Fruit fly (Drosophila melanogaster) whole organism, larva: Measurements from ENCODE around the gene ex.

ENCODE experiments used
- noc ChIP-seq: fragments of 200-800 bp; sonication (Bioruptor generic); optimal IDR thresholded peaks from 3 replicates; lab custom pipeline; 2019; ENCODE audit warnings: missing biosample characterization, mild to moderate bottlenecking, missing genetic modification characterization, moderate library complexity

The ex gene

DNA sequence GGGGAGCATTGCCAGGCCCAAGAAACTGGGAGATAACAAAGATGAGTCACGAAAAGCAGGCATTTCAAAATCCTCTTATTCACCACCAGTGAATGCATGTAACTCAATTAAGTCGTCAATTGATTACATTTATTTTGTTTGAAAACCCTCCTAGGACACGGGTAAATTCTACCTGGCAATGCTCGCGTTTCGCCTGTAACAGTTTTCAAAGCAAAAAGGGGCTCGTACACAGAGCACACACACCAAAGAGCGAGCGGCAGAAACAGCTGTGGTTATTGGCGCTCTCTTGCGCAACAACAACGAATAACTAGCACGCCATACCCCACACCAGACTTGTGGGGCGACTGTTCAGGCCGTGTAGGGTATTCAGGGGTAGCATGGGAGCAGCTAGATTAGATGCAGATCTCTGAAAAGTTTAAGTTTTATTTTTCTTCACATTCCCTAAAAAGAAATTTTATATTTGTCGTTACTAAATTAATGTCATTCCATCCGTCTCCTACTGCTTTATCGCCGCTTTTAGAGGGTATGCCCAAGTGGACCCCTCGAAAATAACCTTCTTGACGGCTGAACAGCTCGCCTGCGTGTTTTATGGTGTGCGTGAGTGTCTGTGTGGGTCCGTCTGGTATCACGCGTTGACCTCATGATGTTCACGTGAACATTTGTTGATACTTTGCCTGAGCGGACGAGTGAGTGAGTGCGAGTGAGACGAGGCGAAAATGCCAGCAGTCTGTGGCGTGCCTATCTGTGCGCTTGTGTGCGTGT lies 49.8 kb downstream of the ex start:
- peak; percentile 100 for TF ChIP-seq noc (tag; lab: Kevin White, UChicago)

DNA sequence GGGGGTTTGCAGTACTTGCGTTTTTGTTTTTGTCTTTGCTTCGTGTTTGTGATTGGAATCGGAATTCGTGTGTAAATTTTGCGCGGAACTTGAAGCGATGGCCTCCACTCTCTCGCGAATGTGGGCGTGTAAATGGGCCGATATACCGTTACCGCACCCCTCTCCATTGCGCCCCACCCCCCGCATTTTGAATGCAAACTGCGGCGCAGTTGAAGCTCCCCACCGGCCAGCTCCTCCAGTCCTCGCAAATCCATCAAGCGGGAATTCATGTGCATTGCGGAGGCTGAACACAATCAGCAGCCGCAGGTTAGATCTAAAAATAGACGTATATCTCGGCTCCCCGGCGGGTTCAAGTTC lies 50.4 kb downstream of the ex start:
- TF ChIP-seq noc (tag; lab: Kevin White, UChicago): no peak

DNA sequence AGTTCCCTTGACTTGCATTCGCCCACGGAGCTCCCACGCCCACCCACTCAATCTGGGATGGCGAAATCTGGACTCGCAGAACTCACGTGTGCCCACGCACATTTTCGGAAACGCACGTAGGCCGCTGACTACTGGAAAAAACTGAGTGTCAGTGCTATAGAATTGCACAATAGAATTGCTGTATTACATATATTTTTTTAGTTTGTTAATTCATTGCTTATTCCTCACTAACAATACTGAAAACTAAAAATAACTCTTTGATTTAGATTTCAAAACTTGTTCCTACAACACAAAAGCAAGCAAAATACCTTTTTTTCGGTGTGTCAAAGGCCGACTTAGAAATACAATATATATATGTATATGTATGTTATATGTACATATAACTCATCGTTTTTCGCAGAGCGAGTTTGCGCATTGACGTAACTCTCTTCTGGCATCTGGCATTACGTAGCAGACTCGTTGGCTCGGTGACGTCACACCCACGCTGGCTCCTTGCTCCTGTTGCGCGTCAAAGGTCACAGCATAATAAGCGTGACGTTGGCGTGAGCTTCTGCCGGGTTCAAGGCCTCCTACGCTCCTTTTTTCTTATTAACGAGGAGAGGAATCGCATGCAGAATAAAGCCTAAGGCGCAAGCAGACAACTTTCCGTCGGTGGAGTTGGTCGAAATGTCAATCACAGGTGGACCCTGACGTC lies 50.9 kb downstream of the ex start:
- peak; percentile 72 for TF ChIP-seq noc (tag; lab: Kevin White, UChicago)

DNA sequence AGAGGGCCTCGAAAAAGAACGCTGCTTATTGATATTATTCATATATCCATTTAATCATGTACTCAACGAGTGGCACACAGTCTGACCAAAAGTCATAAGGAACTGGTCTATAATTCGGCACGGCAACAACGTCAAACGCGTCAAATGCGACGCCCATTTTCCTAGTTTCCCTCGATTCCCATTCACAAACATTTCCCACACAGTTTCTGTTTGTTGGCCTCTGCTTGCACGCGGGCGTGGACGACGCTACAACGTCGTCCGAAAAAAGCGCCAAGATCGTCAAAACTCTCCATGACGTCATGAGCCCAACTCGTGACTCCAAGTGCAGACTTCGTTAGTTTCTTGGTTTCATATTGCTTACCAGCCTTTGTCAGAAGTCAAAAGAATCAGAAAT lies 51.4 kb downstream of the ex start:
- no peak for TF ChIP-seq noc (tag; lab: Kevin White, UChicago)

DNA sequence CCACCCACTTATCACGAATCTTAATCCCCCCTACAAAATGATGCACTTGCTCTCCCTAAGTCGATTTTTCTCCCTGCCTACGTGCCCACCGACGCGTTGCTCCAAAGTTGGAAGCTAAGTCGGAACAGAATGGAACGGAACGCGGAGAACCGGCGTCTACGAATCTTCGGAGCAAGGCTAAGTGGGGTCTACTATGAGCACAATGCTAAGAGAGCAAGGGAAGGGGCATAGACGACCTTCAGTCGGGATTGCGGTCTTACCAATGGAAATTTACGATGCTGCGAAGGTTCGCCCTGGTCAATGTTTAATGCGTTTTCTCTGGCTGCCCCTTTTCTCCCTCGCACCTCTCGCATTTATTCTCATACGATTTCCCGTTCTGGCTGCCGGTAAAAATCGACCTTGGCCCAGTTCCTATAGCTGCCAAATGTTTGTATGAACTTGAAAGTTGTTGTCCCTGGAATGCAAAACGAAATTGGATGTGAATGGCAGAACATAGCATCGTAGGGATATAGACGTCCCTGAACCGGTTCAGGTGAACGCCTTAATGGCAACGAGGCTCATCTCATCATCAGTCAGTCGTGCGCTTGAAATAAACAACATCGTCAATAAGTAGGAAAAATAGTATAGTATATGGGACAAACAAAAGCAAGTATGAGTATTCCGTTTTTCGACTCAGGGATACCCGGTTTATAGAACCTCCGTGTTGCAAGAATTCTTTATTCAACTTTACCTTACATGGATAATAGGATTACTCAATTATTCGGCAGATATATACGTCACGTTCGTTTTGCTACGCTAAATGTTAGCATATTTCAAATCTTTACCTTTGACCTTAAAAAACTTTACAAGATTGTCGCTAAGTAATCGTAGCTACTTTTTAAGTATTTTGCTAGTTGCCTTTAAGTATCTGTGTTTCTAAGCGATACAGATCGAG lies 52.6 kb downstream of the ex start:
- TF ChIP-seq noc (tag; lab: Kevin White, UChicago): no peak

DNA sequence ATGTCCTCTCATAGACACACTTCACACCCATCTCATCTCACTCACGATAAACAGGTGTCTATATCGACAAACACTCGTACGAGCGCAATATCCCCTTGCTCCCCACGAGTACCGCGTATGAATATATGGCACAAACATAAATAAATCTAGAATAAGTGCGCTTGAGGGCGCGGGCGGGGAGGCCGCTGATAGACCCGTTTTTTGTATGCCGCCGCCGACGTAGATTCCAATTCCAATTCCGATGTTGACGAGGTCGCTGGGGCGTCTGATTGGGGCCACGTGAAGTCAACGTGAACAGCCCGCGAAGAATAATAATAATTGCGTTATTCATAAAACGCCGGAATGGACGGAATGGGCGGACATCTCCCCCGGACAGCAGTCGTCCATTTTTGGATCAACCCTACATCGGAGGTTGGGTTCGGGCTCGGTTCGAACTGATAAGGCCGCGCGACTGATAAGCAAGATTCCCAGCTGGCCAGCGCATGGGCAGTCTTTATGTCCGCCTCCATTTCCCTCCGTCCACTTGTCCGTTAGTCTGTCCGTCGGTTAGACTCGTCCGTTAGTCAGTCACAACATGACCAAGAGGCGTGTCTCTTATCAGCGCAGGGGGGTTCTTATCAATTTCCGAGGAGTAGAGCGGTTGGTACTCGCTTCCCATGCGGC lies 53.4 kb downstream of the ex start:
- TF ChIP-seq noc (tag; lab: Kevin White, UChicago): peak; percentile 83

DNA sequence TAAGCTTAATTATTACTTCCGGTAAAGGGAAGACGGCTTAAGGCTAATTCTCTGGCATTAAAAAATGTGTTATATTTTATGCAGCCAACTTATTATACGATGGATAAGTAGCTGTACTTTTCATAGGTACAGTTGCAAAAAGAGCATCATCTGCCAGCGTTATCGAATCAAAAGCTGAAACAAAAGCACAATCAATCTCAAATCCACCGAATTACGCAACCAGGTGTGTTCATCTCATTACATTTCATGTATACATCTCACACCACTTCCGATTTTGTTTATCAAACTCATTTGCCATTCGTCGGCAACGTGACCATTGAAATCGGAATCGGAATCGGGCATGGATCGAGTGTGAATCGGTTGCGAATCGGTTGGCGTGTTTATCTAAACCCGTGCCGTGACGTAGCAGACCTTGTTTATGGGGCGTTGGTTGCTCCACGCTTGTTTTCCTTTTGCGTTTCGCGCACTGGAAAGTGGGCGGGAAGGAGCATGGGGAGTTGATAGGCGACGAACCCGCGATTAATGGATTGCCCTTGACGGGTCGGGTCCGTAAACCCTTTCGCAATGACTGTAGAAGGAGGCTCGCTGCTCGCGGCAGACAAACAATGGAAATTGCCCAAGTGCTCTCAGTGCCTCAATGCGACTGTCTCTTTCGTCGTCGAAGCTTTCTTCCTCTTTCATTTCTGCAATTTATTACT lies 54.2 kb downstream of the ex start:
- no peak for TF ChIP-seq noc (tag; lab: Kevin White, UChicago)

DNA sequence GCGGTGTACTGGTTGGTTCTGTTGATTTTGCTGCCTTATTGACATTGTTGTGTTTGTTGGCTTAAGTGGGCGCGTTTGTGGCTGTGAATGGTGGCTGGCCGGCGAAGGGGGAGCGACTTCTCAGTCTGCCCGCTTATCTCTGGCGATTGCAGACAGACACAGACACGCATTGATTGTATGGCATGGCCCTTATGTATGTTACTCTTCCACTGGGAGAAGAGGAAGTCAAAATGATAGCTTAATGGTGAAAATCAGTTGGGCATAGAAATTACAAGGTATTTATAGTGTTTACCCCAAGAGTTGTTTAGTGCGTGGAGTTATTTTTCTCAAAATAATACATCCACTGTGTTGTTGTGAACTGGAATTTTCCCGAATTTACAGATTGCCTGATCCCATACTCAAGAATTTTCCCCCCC lies 54.8 kb downstream of the ex start:
- peak; percentile 81 for TF ChIP-seq noc (tag; lab: Kevin White, UChicago)

DNA sequence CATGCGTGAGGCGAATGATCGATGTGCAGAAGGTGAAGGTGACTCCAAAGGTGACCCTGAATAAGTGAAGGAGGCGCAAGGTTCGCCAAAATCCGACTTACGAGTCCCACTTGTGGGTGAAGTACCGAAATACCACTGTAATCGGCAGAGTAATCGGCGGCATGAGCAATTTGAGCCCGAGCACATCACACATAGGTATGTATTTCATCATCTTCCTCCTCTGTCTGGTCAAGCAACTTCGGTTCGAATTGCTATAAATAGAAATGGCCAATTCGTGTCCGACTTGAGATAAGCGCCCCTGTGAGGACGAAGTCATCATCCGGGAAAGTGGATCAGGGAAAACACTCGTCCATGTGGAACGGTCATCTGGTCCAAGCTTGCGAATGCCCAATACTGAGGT lies 56.1 kb downstream of the ex start:
- TF ChIP-seq noc (tag; lab: Kevin White, UChicago): no peak

DNA sequence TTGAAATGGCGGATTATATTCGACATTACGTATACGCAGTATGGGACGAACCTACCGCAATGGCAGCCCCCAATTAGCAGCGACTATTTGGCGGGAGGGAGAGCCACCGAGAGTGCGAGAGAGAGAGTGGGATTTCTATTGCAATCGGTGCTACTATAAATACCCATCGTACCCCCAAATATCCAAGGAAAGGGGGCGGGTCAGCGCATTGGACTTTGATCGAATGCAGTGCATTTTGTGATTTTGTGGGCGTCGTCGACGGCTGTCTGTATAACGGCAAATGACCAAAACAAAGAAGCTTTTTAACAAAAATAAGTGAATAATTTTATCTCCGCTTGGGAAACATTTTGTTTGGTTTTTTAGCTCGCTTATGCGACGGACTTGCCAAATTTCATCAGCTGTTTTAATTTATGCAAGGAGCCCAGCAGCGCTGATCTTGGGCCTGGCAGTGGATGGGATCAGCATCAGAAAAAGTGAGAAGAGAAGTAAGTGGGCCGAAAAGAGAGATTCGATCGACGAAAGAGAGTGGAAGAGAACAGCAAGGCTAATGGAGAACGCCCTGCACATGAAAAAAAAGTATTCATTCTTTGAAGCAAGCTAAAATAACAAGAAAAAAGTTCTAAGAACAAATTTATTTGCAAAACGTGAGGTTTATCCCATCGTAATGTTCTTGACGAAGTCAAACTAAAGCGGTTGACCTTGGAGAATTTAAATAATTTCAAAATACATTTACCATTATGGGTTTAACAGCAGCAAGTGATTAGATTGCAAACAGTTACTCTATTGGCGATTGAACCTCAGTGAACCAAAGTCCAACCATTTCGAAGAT lies 56.9 kb downstream of the ex start:
- no peak for TF ChIP-seq noc (tag; lab: Kevin White, UChicago)

DNA sequence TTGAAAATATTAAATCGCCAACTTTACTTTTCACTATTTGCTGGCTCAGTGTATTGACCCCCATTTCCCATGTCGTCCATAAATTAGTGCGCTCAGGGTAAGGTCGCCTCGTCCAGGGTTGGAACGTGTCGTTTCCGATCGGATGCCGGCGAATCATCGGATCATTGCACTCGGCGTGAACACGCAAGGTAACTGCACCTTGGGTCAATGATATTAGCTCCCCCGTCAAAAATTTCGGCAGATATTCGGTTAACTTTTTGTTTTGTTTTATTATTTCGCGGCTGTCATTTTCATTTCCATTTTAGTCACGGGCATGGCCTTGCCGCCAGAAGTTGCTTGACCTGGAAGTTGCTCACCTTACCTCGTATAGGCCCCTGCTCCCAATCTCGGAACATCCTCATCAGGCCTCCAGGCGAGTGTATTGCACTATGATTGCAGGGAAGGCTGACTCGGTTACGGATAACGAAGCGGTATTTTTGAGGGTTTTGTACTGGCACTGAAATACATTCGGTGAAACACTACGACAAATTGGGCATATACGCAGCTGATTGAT lies 57.6 kb downstream of the ex start:
- TF ChIP-seq noc (tag; lab: Kevin White, UChicago): no peak

DNA sequence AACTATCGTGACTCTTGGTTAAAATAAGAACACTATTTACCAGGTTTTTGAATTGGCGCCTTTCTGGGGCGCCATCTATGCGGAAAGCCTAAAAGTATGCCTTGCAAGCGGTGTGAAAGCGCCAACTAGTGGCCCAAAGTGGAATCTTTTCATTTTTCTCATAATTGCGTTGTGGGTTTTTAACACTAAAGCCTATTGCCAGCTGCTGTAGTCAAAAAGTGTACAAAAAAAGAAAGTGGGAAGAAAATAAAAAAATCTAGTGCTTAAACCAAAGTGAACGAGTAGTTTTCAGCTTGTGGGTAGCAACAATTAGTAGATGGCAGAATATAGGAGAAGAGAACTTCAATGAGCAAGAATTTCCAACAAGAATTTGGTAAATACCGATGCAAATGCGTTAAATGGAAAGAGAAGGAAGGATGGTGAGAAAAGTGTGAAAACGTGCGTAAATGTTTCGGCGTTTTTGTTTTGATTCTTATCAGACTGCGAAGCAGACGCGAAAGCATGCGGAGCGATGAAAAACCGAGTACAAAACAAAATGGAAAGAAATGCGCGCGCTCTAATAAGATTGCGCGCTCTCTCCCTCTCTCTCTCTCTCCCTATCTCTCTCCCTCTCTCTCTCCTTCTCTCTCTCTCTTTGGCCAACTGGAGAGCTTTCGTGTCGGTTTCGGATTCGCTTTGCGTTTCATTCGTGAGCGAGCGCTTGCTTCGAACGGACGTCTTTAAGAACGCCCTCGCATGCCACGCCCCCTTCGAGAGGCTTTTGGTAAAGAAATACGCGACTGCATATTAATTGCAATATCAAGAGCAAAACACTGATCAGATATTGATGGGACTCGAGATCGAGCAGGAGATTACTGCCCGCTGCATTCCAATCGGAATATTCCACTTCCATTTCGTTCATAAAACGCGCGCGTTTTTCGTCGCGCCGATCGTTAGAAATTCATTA lies 59.4 kb downstream of the ex start:
- peak; percentile 27 for TF ChIP-seq noc (tag; lab: Kevin White, UChicago)

DNA sequence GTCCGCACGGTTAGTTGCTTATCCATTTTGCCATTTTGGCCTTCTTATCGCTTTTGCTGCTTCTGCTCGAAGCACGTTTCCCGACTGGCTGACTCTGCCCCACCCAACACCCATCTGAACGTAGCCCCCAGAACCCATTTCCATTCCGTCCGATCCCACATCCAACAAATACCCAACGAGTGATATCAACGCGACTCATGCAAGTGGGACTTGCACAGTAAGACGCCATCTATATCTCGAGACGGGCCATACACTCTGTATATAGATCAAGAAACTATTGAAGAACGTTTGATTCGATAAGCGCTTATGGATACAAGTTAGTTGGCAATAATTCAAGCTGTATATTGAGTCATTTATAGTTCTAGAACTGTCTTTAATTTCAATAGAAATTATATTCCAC lies 61.2 kb downstream of the ex start:
- TF ChIP-seq noc (tag; lab: Kevin White, UChicago): no peak
